Fruit fly (Drosophila melanogaster) whole organism, wandering third instar larva: ENCODE results near the gene CG7974.

Experiments used
- CG32264 ChIP-seq: fragments of 200-800 bp; sonication (Bioruptor generic); optimal IDR thresholded peaks from 2 replicates; lab custom pipeline; 2016; ENCODE audit warnings: missing biosample characterization, missing genetic modification characterization
- CG9705 ChIP-seq: fragments of 200-800 bp; sonication (Bioruptor generic); optimal IDR thresholded peaks from 2 replicates; lab custom pipeline; 2018; ENCODE audit warnings: missing biosample characterization, mild to moderate bottlenecking, missing genetic modification characterization
- CrebA ChIP-seq: fragments of 200-800 bp; sonication (Bioruptor generic); optimal IDR thresholded peaks from 2 replicates; lab custom pipeline; 2016; ENCODE audit warnings: missing biosample characterization, mild to moderate bottlenecking, missing genetic modification characterization, borderline replicate concordance
- Dfd ChIP-seq: fragments of >200 bp; optimal IDR thresholded peaks from 2 replicates; lab custom pipeline; 2017; ENCODE audit warnings: missing biosample characterization, missing genetic modification characterization
- Dif ChIP-seq: fragments of 200-275, 200-300 bp; sonication (Bioruptor generic); optimal IDR thresholded peaks from 2 replicates; lab custom pipeline; 2018; ENCODE audit warnings: missing biosample characterization, missing genetic modification characterization; ENCODE audit not compliant: partially characterized antibody
- HLH106 ChIP-seq: fragments of 200-800 bp; optimal IDR thresholded peaks from 3 replicates; lab custom pipeline; 2019; ENCODE audit warnings: missing biosample characterization, mild to moderate bottlenecking, missing genetic modification characterization, moderate library complexity
- Hnf4 ChIP-seq: fragments of 200-800 bp; sonication (Bioruptor generic); optimal IDR thresholded peaks from 2 replicates; lab custom pipeline; 2016; ENCODE audit warnings: missing biosample characterization, mild to moderate bottlenecking, missing genetic modification characterization
- Hr78 ChIP-seq: fragments of >200 bp; optimal IDR thresholded peaks from 2 replicates; lab custom pipeline; 2017; ENCODE audit warnings: missing biosample characterization, missing genetic modification characterization
- Hr83 ChIP-seq: fragments of 200-300 bp; sonication (Bioruptor generic); optimal IDR thresholded peaks from 2 replicates; lab custom pipeline; 2016; ENCODE audit warnings: missing biosample characterization, mild to moderate bottlenecking, missing genetic modification characterization, moderate library complexity; ENCODE audit not compliant: poor library complexity, severe bottlenecking
- Jra ChIP-seq: sonication (Bioruptor generic); optimal IDR thresholded peaks from 2 replicates; lab custom pipeline; 2016; ENCODE audit warnings: missing biosample characterization, missing genetic modification characterization
- Mio ChIP-seq: sonication (Bioruptor generic); optimal IDR thresholded peaks from 2 replicates; lab custom pipeline; 2016; ENCODE audit warnings: missing biosample characterization, missing genetic modification characterization
- N ChIP-seq: fragments of >200 bp; optimal IDR thresholded peaks from 2 replicates; lab custom pipeline; 2018; ENCODE audit warnings: missing biosample characterization, missing external identifiers, missing genetic modification characterization
- OdsH ChIP-seq: fragments of 200-800 bp; sonication (Bioruptor generic); optimal IDR thresholded peaks from 2 replicates; lab custom pipeline; 2016; ENCODE audit warnings: missing biosample characterization, mild to moderate bottlenecking, missing genetic modification characterization
- Rel ChIP-seq, 2 experiments: fragments of 200-800 bp; sonication (Bioruptor generic) in 1 of 2; optimal IDR thresholded peaks; 2 replicates in 1 of 2; 3 replicates in 1 of 2; lab custom pipeline; 2016 to 2019; ENCODE audit warnings: mild to moderate bottlenecking in 2 of 2, missing biosample characterization in 2 of 2, missing genetic modification characterization in 2 of 2, moderate library complexity in 1 of 2
- Sp1 ChIP-seq: fragments of 200-800 bp; sonication (Bioruptor generic); optimal IDR thresholded peaks from 3 replicates; lab custom pipeline; 2019; ENCODE audit warnings: missing biosample characterization, mild to moderate bottlenecking, missing genetic modification characterization, moderate library complexity
- Vsx2 ChIP-seq: fragments of 200-300, 225-300 bp; sonication (Bioruptor generic); optimal IDR thresholded peaks from 2 replicates; lab custom pipeline; 2018; ENCODE audit warnings: missing biosample characterization, missing genetic modification characterization; ENCODE audit not compliant: partially characterized antibody
- brk ChIP-seq: fragments of 200-800 bp; sonication (Bioruptor generic); optimal IDR thresholded peaks from 2 replicates; lab custom pipeline; 2016; ENCODE audit warnings: missing biosample characterization, mild to moderate bottlenecking, missing genetic modification characterization
- dmrt93B ChIP-seq: fragments of 200-800 bp; sonication (Bioruptor generic); optimal IDR thresholded peaks from 2 replicates; lab custom pipeline; 2018; ENCODE audit warnings: missing biosample characterization, mild to moderate bottlenecking, missing genetic modification characterization
- dsf ChIP-seq: sonication (Bioruptor generic); optimal IDR thresholded peaks from 2 replicates; lab custom pipeline; 2016; ENCODE audit warnings: missing biosample characterization, missing genetic modification characterization, borderline replicate concordance
- ey ChIP-seq: fragments of 200-800 bp; sonication (Bioruptor generic); optimal IDR thresholded peaks from 2 replicates; lab custom pipeline; 2016; ENCODE audit warnings: missing biosample characterization, missing genetic modification characterization
- foxo ChIP-seq, 2 experiments: fragments of 200-800 bp; sonication (Bioruptor generic); optimal IDR thresholded peaks; 2 replicates in 1 of 2; 3 replicates in 1 of 2; lab custom pipeline; 2016 to 2017; ENCODE audit warnings: missing biosample characterization in 2 of 2, missing genetic modification characterization in 2 of 2
- fru ChIP-seq: fragments of 200-800 bp; sonication (Bioruptor generic); optimal IDR thresholded peaks from 3 replicates; lab custom pipeline; 2016; ENCODE audit warnings: missing biosample characterization, mild to moderate bottlenecking, missing genetic modification characterization
- h ChIP-seq: fragments of 200-800 bp; sonication (Bioruptor generic); optimal IDR thresholded peaks from 3 replicates; lab custom pipeline; 2016; ENCODE audit warnings: missing biosample characterization, mild to moderate bottlenecking, missing genetic modification characterization
- jim ChIP-seq: fragments of 175-275, 200-325 bp; sonication (Bioruptor generic); optimal IDR thresholded peaks from 2 replicates; lab custom pipeline; 2016; ENCODE audit warnings: missing biosample characterization, mild to moderate bottlenecking, missing genetic modification characterization
- lola ChIP-seq: fragments of >200 bp; optimal IDR thresholded peaks from 2 replicates; lab custom pipeline; 2017; ENCODE audit warnings: missing biosample characterization, missing genetic modification characterization
- pan ChIP-seq: fragments of >200 bp; optimal IDR thresholded peaks from 2 replicates; lab custom pipeline; 2017
- psq ChIP-seq: fragments of 200-800 bp; sonication (Bioruptor generic); optimal IDR thresholded peaks from 3 replicates; lab custom pipeline; 2017; ENCODE audit warnings: missing biosample characterization, mild to moderate bottlenecking, missing genetic modification characterization, moderate library complexity
- rgr ChIP-seq: fragments of 200-800 bp; sonication (Bioruptor generic); optimal IDR thresholded peaks from 3 replicates; lab custom pipeline; 2016; ENCODE audit warnings: missing biosample characterization, mild to moderate bottlenecking, missing genetic modification characterization
- sage ChIP-seq: fragments of 200-800 bp; sonication (Bioruptor generic); optimal IDR thresholded peaks from 2 replicates; lab custom pipeline; 2016; ENCODE audit warnings: missing biosample characterization, mild to moderate bottlenecking, missing genetic modification characterization
- sv ChIP-seq: fragments of 200-800 bp; sonication (Bioruptor generic); optimal IDR thresholded peaks from 3 replicates; lab custom pipeline; 2016; ENCODE audit warnings: missing biosample characterization, missing genetic modification characterization
- tai ChIP-seq: sonication (Bioruptor generic); optimal IDR thresholded peaks from 2 replicates; lab custom pipeline; 2016; ENCODE audit warnings: missing biosample characterization, missing genetic modification characterization
- woc ChIP-seq: sonication (Bioruptor generic); optimal IDR thresholded peaks from 2 replicates; lab custom pipeline; 2016; ENCODE audit warnings: missing biosample characterization, mild to moderate bottlenecking, missing genetic modification characterization

CG7974 gene

dm6 chr3L:1670008-1670407, 5.1 kb downstream of the CG7974 start, which contains the start of gene RabX5:
RabX5 (minus strand) TSS chr3L:1670108.
- TF ChIP-seq woc (GFP tag; lab: Kevin White, UChicago): no peak
- no peak for TF ChIP-seq dmrt93B (GFP tag; lab: Kevin White, UChicago)
- TF ChIP-seq rgr (GFP tag; lab: Kevin White, UChicago): no peak
- no peak for TF ChIP-seq Jra
- TF ChIP-seq CrebA: no peak
- TF ChIP-seq Dif: no peak
- TF ChIP-seq sv: no peak
- no peak for TF ChIP-seq Vsx2
- no peak for TF ChIP-seq CG9705

- TF ChIP-seq sv: no peak
Measured at dm6 chr3L:1672627-1673026, 7.7 kb downstream of the CG7974 start, which contains the start of gene CG13930. CG13930 (minus strand) TSS chr3L:1672727.

dm6 chr3L:1674381-1674780, 9.4 kb downstream of the CG7974 start, which contains the start of gene CG7991:
CG7991 (plus strand) TSS chr3L:1674709.
- TF ChIP-seq ey (GFP tag; lab: Kevin White, UChicago) (no peak), Jra (no peak), N (GFP tag; lab: Kevin White, UChicago) (no peak)

dm6 chr3L:1675242-1675641, 10.3 kb downstream of the CG7974 start:
- TF ChIP-seq psq (GFP tag; lab: Kevin White, UChicago) (no peak), CrebA (no peak), Sp1 (GFP tag; lab: Kevin White, UChicago) (no peak), sage (GFP tag; lab: Kevin White, UChicago) (no peak), tai (no peak), Hr78 (GFP tag; lab: Kevin White, UChicago) (no peak), Hr83 (GFP tag; lab: Kevin White, UChicago) (no peak), Dif (no peak), pan (lab: Kevin White, UChicago) (no peak), Rel (GFP tag; optimal IDR thresholded peaks at IDR 0.05; lab: Kevin White, UChicago) (no peak), Rel (tag; optimal IDR thresholded peaks at IDR 0.05; lab: Kevin White, UChicago) (no peak), Dfd (no peak), lola (GFP tag; lab: Kevin White, UChicago) (no peak)

dm6 chr3L:1676222-1676621, 11.3 kb downstream of the CG7974 start:
- TF ChIP-seq Vsx2: no peak
- TF ChIP-seq ey (GFP tag; lab: Kevin White, UChicago): no peak
- TF ChIP-seq Rel (GFP tag; optimal IDR thresholded peaks at IDR 0.05; lab: Kevin White, UChicago): no peak
- no peak for TF ChIP-seq Rel (tag; optimal IDR thresholded peaks at IDR 0.05; lab: Kevin White, UChicago)

- TF ChIP-seq fru (GFP tag; lab: Kevin White, UChicago): peak; percentile 1
- TF ChIP-seq dmrt93B (GFP tag; lab: Kevin White, UChicago): no peak
- no peak for TF ChIP-seq Rel (GFP tag; optimal IDR thresholded peaks at IDR 0.05; lab: Kevin White, UChicago)
- TF ChIP-seq Rel (tag; optimal IDR thresholded peaks at IDR 0.05; lab: Kevin White, UChicago): peak; percentile 71
- TF ChIP-seq sv: no peak
- TF ChIP-seq ey (GFP tag; lab: Kevin White, UChicago): no peak
- peak; percentile 11 for TF ChIP-seq HLH106
- TF ChIP-seq sage (GFP tag; lab: Kevin White, UChicago): no peak
- TF ChIP-seq jim (GFP tag; lab: Kevin White, UChicago): no peak
- peak in 1 of 2 experiments; percentile 0 for TF ChIP-seq foxo (GFP tag; optimal IDR thresholded peaks at IDR 0.05; lab: Kevin White, UChicago)
- TF ChIP-seq woc (GFP tag; lab: Kevin White, UChicago): peak; percentile 20
- no peak for TF ChIP-seq rgr (GFP tag; lab: Kevin White, UChicago)
- peak; percentile 11 for TF ChIP-seq h (GFP tag; lab: Kevin White, UChicago)
Measured at dm6 chr3L:1679394-1679793, 14.5 kb downstream of the CG7974 start.

dm6 chr3L:1683091-1683490, 18.2 kb downstream of the CG7974 start:
- TF ChIP-seq CG32264: peak; percentile 77
- no peak for TF ChIP-seq Rel (GFP tag; optimal IDR thresholded peaks at IDR 0.05; lab: Kevin White, UChicago)
- no peak for TF ChIP-seq Rel (tag; optimal IDR thresholded peaks at IDR 0.05; lab: Kevin White, UChicago)
- TF ChIP-seq woc (GFP tag; lab: Kevin White, UChicago): peak; percentile 55
- no peak for TF ChIP-seq sv
- TF ChIP-seq N (GFP tag; lab: Kevin White, UChicago): no peak
- TF ChIP-seq dmrt93B (GFP tag; lab: Kevin White, UChicago): peak; percentile 49
- TF ChIP-seq Sp1 (GFP tag; lab: Kevin White, UChicago): peak; percentile 65
- no peak for TF ChIP-seq jim (GFP tag; lab: Kevin White, UChicago)
- TF ChIP-seq Mio (GFP tag; lab: Kevin White, UChicago): no peak
- TF ChIP-seq fru (GFP tag; lab: Kevin White, UChicago): peak; percentile 73
- no peak for TF ChIP-seq Jra
- TF ChIP-seq Vsx2: no peak
- TF ChIP-seq Hnf4 (GFP tag; lab: Kevin White, UChicago): peak; percentile 49
- TF ChIP-seq sage (GFP tag; lab: Kevin White, UChicago): peak; percentile 1
- TF ChIP-seq foxo (GFP tag; optimal IDR thresholded peaks at IDR 0.05; lab: Kevin White, UChicago): peak in 1 of 2 experiments; percentile 76
- no peak for TF ChIP-seq tai
- no peak for TF ChIP-seq CrebA
- peak; percentile 65 for TF ChIP-seq ey (GFP tag; lab: Kevin White, UChicago)
- TF ChIP-seq h (GFP tag; lab: Kevin White, UChicago): peak; percentile 42
- TF ChIP-seq OdsH (GFP tag; lab: Kevin White, UChicago): peak; percentile 55
- no peak for TF ChIP-seq pan (lab: Kevin White, UChicago)
- TF ChIP-seq CG9705: peak; percentile 47
- peak; percentile 76 for TF ChIP-seq HLH106
- no peak for TF ChIP-seq dsf (GFP tag; lab: Kevin White, UChicago)
- no peak for TF ChIP-seq Dfd
- peak; percentile 50 for TF ChIP-seq psq (GFP tag; lab: Kevin White, UChicago)
- TF ChIP-seq rgr (GFP tag; lab: Kevin White, UChicago): peak; percentile 58
- peak; percentile 5 for TF ChIP-seq brk
- TF ChIP-seq Hr83 (GFP tag; lab: Kevin White, UChicago): no peak
